Fruit fly (Drosophila melanogaster) whole organism, prepupa: ENCODE measurements around the gene CG6901.

Experiments
- Blimp-1 ChIP-seq: fragments of 200-800 bp; sonication (Bioruptor generic); optimal IDR thresholded peaks from 3 replicates; lab custom pipeline; 2017; ENCODE audit warnings: missing biosample characterization, missing genetic modification characterization, mild to moderate bottlenecking, moderate library complexity, missing genetic modification reagents
- CG15336 ChIP-seq: fragments of 200-800 bp; sonication (Bioruptor generic); IDR thresholded peaks from 2 replicates; pipeline ENCODE4 v1.3.6; 2022; ENCODE audit warnings: missing biosample characterization, missing genetic modification characterization
- CG16779 ChIP-seq: fragments of 200-800 bp; sonication (Bioruptor generic); optimal IDR thresholded peaks from 3 replicates; lab custom pipeline; 2017; ENCODE audit warnings: missing biosample characterization, mild to moderate bottlenecking, missing genetic modification characterization
- CG34406 ChIP-seq: fragments of 200-800 bp; sonication (Bioruptor generic); optimal IDR thresholded peaks from 3 replicates; lab custom pipeline; 2016; ENCODE audit warnings: missing biosample characterization, missing genetic modification characterization
- CG3919 ChIP-seq: fragments of 200-800 bp; sonication (Bioruptor generic); optimal IDR thresholded peaks from 3 replicates; lab custom pipeline; 2016; ENCODE audit warnings: missing biosample characterization, missing genetic modification characterization
- CG6854 ChIP-seq: fragments of 200-800 bp; sonication (Bioruptor generic); optimal IDR thresholded peaks from 2 replicates; lab custom pipeline; 2017; ENCODE audit warnings: missing biosample characterization, mild to moderate bottlenecking, missing genetic modification characterization
- CG7368 ChIP-seq: fragments of 200-800 bp; sonication (Bioruptor generic); optimal IDR thresholded peaks from 3 replicates; lab custom pipeline; 2016; ENCODE audit warnings: missing biosample characterization, missing genetic modification characterization
- CG8632 ChIP-seq: fragments of 200-800 bp; sonication (Bioruptor generic); optimal IDR thresholded peaks from 3 replicates; lab custom pipeline; 2016; ENCODE audit warnings: missing biosample characterization, missing genetic modification characterization
- Eip78C ChIP-seq: fragments of 200-800 bp; sonication (Bioruptor generic); peaks from one replicate; lab custom pipeline; 2016; ENCODE audit warnings: missing biosample characterization, missing genetic modification characterization
- Ets21C ChIP-seq: fragments of 200-800 bp; sonication (Bioruptor generic); optimal IDR thresholded peaks from 3 replicates; lab custom pipeline; 2016; ENCODE audit warnings: missing biosample characterization, missing genetic modification characterization
- Ets96B ChIP-seq: fragments of 200-800 bp; optimal IDR thresholded peaks from 2 replicates; lab custom pipeline; 2019; ENCODE audit warnings: missing biosample characterization, mild to moderate bottlenecking, missing genetic modification characterization, moderate library complexity
- Hr39 ChIP-seq: fragments of 200-800 bp; sonication (Bioruptor generic); optimal IDR thresholded peaks from 2 replicates; lab custom pipeline; 2016; ENCODE audit warnings: missing biosample characterization, missing genetic modification characterization
- OdsH ChIP-seq: fragments of 200-800 bp; sonication (Bioruptor generic); optimal IDR thresholded peaks from 3 replicates; lab custom pipeline; 2016; ENCODE audit warnings: missing biosample characterization, missing genetic modification characterization
- achi ChIP-seq: fragments of 200-800 bp; sonication (Bioruptor generic); optimal IDR thresholded peaks from 3 replicates; lab custom pipeline; 2016; ENCODE audit warnings: missing biosample characterization, missing genetic modification characterization
- cyc ChIP-seq: fragments of 200-800 bp; sonication (Bioruptor generic); optimal IDR thresholded peaks from 3 replicates; lab custom pipeline; 2016; ENCODE audit warnings: missing biosample characterization, missing genetic modification characterization
- dsx ChIP-seq: fragments of 200-800 bp; optimal IDR thresholded peaks from 3 replicates; lab custom pipeline; 2019; ENCODE audit warnings: missing biosample characterization, mild to moderate bottlenecking, missing genetic modification characterization, moderate library complexity; ENCODE audit not compliant: poor library complexity, severe bottlenecking
- lz ChIP-seq: fragments of 200-800 bp; sonication (Bioruptor generic); optimal IDR thresholded peaks from 3 replicates; lab custom pipeline; 2016; ENCODE audit warnings: missing biosample characterization, missing genetic modification characterization
- net ChIP-seq: fragments of 200-800 bp; sonication (Bioruptor generic); optimal IDR thresholded peaks from 3 replicates; lab custom pipeline; 2016; ENCODE audit warnings: missing biosample characterization, missing genetic modification characterization
- salr ChIP-seq, 2 experiments: fragments of 200-800 bp; sonication (Bioruptor generic); optimal IDR thresholded peaks; 3 replicates each; lab custom pipeline; 2016 to 2018; ENCODE audit warnings: missing biosample characterization in 2 of 2, missing genetic modification characterization in 2 of 2, mild to moderate bottlenecking in 1 of 2
- ss ChIP-seq, 2 experiments: fragments of 200-800 bp; sonication (Bioruptor generic); optimal IDR thresholded peaks; 2 replicates in 1 of 2; 3 replicates in 1 of 2; lab custom pipeline; 2017 to 2018; ENCODE audit warnings: mild to moderate bottlenecking in 2 of 2, missing biosample characterization in 2 of 2, missing genetic modification characterization in 2 of 2, moderate library complexity in 1 of 2
- svp ChIP-seq: fragments of 200-800 bp; sonication (Bioruptor generic); peaks from one replicate; lab custom pipeline; 2016; ENCODE audit warnings: missing biosample characterization, missing genetic modification characterization
- topi ChIP-seq: fragments of 200-800 bp; sonication (Bioruptor generic); optimal IDR thresholded peaks from 3 replicates; lab custom pipeline; 2016; ENCODE audit warnings: missing biosample characterization, missing genetic modification characterization

The CG6901 gene

DNA sequence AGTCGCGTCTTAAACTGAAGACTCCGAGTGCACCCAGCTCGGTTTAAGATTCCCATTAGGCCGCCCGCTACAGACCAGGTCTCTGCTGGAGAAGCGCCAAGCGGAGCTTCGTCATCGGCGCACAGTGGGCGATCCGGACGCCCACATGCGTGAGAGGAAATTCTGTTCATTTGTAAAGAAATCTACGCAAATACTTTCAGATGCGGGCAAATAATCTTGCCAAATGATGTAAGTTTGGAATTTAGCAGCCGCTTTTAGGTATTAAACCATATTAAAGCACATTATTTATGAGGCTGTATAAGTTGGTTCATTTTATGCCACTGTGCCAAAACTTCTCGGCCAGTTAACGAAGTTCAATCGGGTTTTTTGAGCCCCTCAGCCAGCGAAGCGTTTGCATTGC lies 45.1 kb downstream of the CG6901 start, which contains the start of gene js (continued):
- TF ChIP-seq CG34406 (GFP tag; lab: Kevin White, UChicago), result peak; percentile 33
- TF ChIP-seq lz, result no peak
- peak; percentile 30 for TF ChIP-seq CG7368 (GFP tag; lab: Kevin White, UChicago)
- no peak for TF ChIP-seq Eip78C (GFP tag; lab: Kevin White, UChicago)
- no peak for TF ChIP-seq Ets21C (GFP tag; lab: Kevin White, UChicago)
- no peak for TF ChIP-seq ss (GFP tag; optimal IDR thresholded peaks at IDR 0.05; lab: Kevin White, UChicago)
- TF ChIP-seq dsx (GFP tag; lab: Kevin White, UChicago), result no peak
- TF ChIP-seq CG16779 (tag; lab: Kevin White, UChicago), result no peak
- TF ChIP-seq CG8632 (GFP tag; lab: Kevin White, UChicago), result no peak
- peak; percentile 73 for TF ChIP-seq CG3919 (GFP tag; lab: Kevin White, UChicago)
- peak; percentile 44 for TF ChIP-seq topi
- TF ChIP-seq achi, result peak; percentile 67
- TF ChIP-seq CG15336, result peak; percentile 84
- no peak for TF ChIP-seq cyc (GFP tag; lab: Kevin White, UChicago)
- TF ChIP-seq OdsH, result peak; percentile 75
- TF ChIP-seq salr (GFP tag; optimal IDR thresholded peaks at IDR 0.05; lab: Kevin White, UChicago), result peak in 1 of 2 experiments; percentile 62
- no peak for TF ChIP-seq CG6854 (GFP tag; lab: Kevin White, UChicago)
- TF ChIP-seq Ets96B (tag; lab: Kevin White, UChicago), result no peak
- TF ChIP-seq net (GFP tag; lab: Kevin White, UChicago), result no peak

- TF ChIP-seq Blimp-1 (GFP tag; lab: Kevin White, UChicago) (no peak), Hr39 (no peak)
Measured at dm6 chr3R:16370433-16370832, 47.2 kb downstream of the CG6901 start, which contains the start of gene CG10317. TSS of gene CG10317 (minus strand) at chr3R:16370533.

DNA sequence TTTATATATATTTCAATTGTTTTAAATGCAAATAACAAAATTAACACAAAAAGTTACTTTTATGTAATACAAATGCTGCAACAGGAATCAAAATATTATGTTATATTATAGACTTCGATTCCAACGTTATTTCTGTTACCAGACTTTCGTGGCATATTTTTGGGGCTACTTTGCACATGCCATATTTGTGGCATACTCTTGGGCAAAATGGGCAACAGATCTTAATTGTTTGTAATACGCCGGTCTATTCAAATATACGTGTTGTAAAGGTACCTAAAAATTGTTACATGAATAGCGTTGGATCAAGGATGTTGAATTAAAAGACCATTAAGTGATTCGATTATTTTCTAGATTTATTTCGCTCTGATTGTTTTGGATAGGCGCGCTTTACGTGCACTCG lies 50.9 kb downstream of the CG6901 start:
- TF ChIP-seq svp, result peak; percentile 26
- TF ChIP-seq CG6854 (GFP tag; lab: Kevin White, UChicago), result no peak
